Worm (Caenorhabditis elegans) whole organism, late embryonic: ENCODE results near the gene C16D2.3.

Experiments
- K02D7.2 ChIP-seq: sonication (generic microtip); optimal IDR thresholded peaks from 2 replicates; lab custom pipeline; 2017; ENCODE audit warnings: mild to moderate bottlenecking, missing genetic modification characterization, missing compliant biosample characterization
- K09A11.1 ChIP-seq: sonication (generic microtip); optimal IDR thresholded peaks from 2 replicates; lab custom pipeline; 2017; ENCODE audit warnings: antibody characterized with exemption, mild to moderate bottlenecking, missing genetic modification characterization, missing compliant biosample characterization; ENCODE audit not compliant: insufficient read depth
- ahr-1 ChIP-seq: sonication (generic microtip); optimal IDR thresholded peaks from 2 replicates; lab custom pipeline; 2016; ENCODE audit warnings: missing genetic modification characterization, missing compliant biosample characterization
- ama-1 ChIP-seq: fragments of 150-350 bp; optimal IDR thresholded peaks from 2 replicates; lab custom pipeline; 2014
- ceh-2 ChIP-seq: sonication (generic microtip); optimal IDR thresholded peaks from 2 replicates; lab custom pipeline; 2016; ENCODE audit warnings: missing genotype, missing genetic modification characterization, missing compliant biosample characterization
- ceh-24 ChIP-seq: sonication (generic microtip); optimal IDR thresholded peaks from 2 replicates; lab custom pipeline; 2016; ENCODE audit warnings: mild to moderate bottlenecking, missing genetic modification characterization, missing compliant biosample characterization
- ceh-31 ChIP-seq: sonication (generic microtip); optimal IDR thresholded peaks from 2 replicates; lab custom pipeline; 2016; ENCODE audit warnings: missing genetic modification characterization, missing compliant biosample characterization
- ceh-45 ChIP-seq: fragments of 200-800 bp; sonication (Bioruptor generic); IDR thresholded peaks from 2 replicates; pipeline ENCODE4 v1.3.6; 2022; ENCODE audit warnings: missing genetic modification reagents, missing genetic modification characterization, missing compliant biosample characterization
- ceh-48 ChIP-seq: sonication (generic microtip); optimal IDR thresholded peaks from 2 replicates; lab custom pipeline; 2016; ENCODE audit warnings: missing genetic modification characterization, inconsistent platforms, missing compliant biosample characterization
- ceh-6 ChIP-seq: fragments of 200-800 bp; sonication (Bioruptor generic); optimal IDR thresholded peaks from 2 replicates; lab custom pipeline; 2018; ENCODE audit warnings: mild to moderate bottlenecking, missing genetic modification characterization, missing compliant biosample characterization
- dve-1 ChIP-seq: sonication (generic microtip); optimal IDR thresholded peaks from 2 replicates; lab custom pipeline; 2017; ENCODE audit warnings: antibody characterized with exemption, mild to moderate bottlenecking, missing genetic modification characterization, missing compliant biosample characterization
- elt-4 ChIP-seq: sonication (generic microtip); optimal IDR thresholded peaks from 2 replicates; lab custom pipeline; 2016; ENCODE audit warnings: missing genetic modification characterization, missing compliant biosample characterization
- fax-1 ChIP-seq: sonication (generic microtip); optimal IDR thresholded peaks from 2 replicates; lab custom pipeline; 2016; ENCODE audit warnings: missing genotype, missing genetic modification characterization, missing compliant biosample characterization
- gmeb-2 ChIP-seq: sonication (generic microtip); optimal IDR thresholded peaks from 2 replicates; lab custom pipeline; 2016; ENCODE audit warnings: missing genetic modification characterization, inconsistent platforms, missing compliant biosample characterization
- hlh-30 ChIP-seq: sonication (generic microtip); optimal IDR thresholded peaks from 2 replicates; lab custom pipeline; 2017; ENCODE audit warnings: antibody characterized with exemption, missing genetic modification characterization, missing compliant biosample characterization; ENCODE audit not compliant: insufficient read depth
- hlh-8 ChIP-seq: sonication (generic microtip); optimal IDR thresholded peaks from 2 replicates; lab custom pipeline; 2016; ENCODE audit warnings: missing genotype, missing genetic modification characterization, missing compliant biosample characterization
- lim-6 ChIP-seq: sonication (generic microtip); optimal IDR thresholded peaks from 2 replicates; lab custom pipeline; 2016; ENCODE audit warnings: missing genetic modification characterization, missing compliant biosample characterization
- lin-11 ChIP-seq: fragments of 200-800 bp; sonication (Bioruptor generic); optimal IDR thresholded peaks from 2 replicates; lab custom pipeline; 2018; ENCODE audit warnings: mild to moderate bottlenecking, missing genetic modification characterization, missing compliant biosample characterization
- madf-2 ChIP-seq: sonication (generic microtip); optimal IDR thresholded peaks from 2 replicates; lab custom pipeline; 2017; ENCODE audit warnings: missing genetic modification characterization, missing compliant biosample characterization
- nfya-1 ChIP-seq: sonication (generic microtip); optimal IDR thresholded peaks from 2 replicates; lab custom pipeline; 2017; ENCODE audit warnings: missing genetic modification characterization, mild to moderate bottlenecking, missing compliant biosample characterization, antibody characterized with exemption, moderate library complexity
- nhr-11 ChIP-seq: fragments of 150-350 bp; optimal IDR thresholded peaks from 2 replicates; lab custom pipeline; 2014; ENCODE audit warnings: missing biosample characterization, missing genetic modification characterization
- npax-4 ChIP-seq: sonication (generic microtip); optimal IDR thresholded peaks from 2 replicates; lab custom pipeline; 2016; ENCODE audit warnings: missing genetic modification characterization, missing compliant biosample characterization
- pag-3 ChIP-seq: sonication (generic microtip); optimal IDR thresholded peaks from 2 replicates; lab custom pipeline; 2016; ENCODE audit warnings: missing compliant biosample characterization, missing genetic modification characterization, borderline replicate concordance
- pat-9 ChIP-seq: fragments of 200-800 bp; sonication (Bioruptor generic); optimal IDR thresholded peaks from 2 replicates; lab custom pipeline; 2018; ENCODE audit warnings: mild to moderate bottlenecking, missing genetic modification characterization, moderate library complexity, missing compliant biosample characterization
- pha-2 ChIP-seq: sonication (generic microtip); optimal IDR thresholded peaks from 2 replicates; lab custom pipeline; 2017; ENCODE audit warnings: mild to moderate bottlenecking, missing genetic modification characterization, missing compliant biosample characterization
- pha-4 ChIP-seq: fragments of 150-350 bp; optimal IDR thresholded peaks from 2 replicates; lab custom pipeline; 2018; ENCODE audit warnings: missing biosample characterization, missing genetic modification reagents, missing genetic modification characterization
- pqm-1 ChIP-seq: sonication (generic microtip); optimal IDR thresholded peaks from 2 replicates; lab custom pipeline; 2016; ENCODE audit warnings: missing genetic modification characterization, missing compliant biosample characterization
- pros-1 ChIP-seq: fragments of 150-350 bp; optimal IDR thresholded peaks from 2 replicates; lab custom pipeline; 2014; ENCODE audit warnings: missing biosample characterization, missing genetic modification reagents, missing genetic modification characterization
- rnt-1 ChIP-seq: sonication (generic microtip); optimal IDR thresholded peaks from 2 replicates; lab custom pipeline; 2016; ENCODE audit warnings: missing genetic modification characterization, missing compliant biosample characterization
- sox-2 ChIP-seq: fragments of 200-800 bp; sonication (Bioruptor generic); IDR thresholded peaks from 2 replicates; pipeline ENCODE4 v1.3.6; 2022; ENCODE audit warnings: missing genetic modification reagents, missing genetic modification characterization, missing compliant biosample characterization
- syd-9 ChIP-seq: sonication (generic microtip); optimal IDR thresholded peaks from 2 replicates; lab custom pipeline; 2016; ENCODE audit warnings: mild to moderate bottlenecking, missing genetic modification characterization, moderate library complexity, missing compliant biosample characterization
- unc-42 ChIP-seq: sonication (generic microtip); optimal IDR thresholded peaks from 2 replicates; lab custom pipeline; 2016; ENCODE audit warnings: missing genotype, missing genetic modification characterization, missing compliant biosample characterization
- unc-86 ChIP-seq: sonication (generic microtip); optimal IDR thresholded peaks from 2 replicates; lab custom pipeline; 2016; ENCODE audit warnings: missing genetic modification characterization, missing compliant biosample characterization
- ztf-16 ChIP-seq: sonication (generic microtip); optimal IDR thresholded peaks from 2 replicates; lab custom pipeline; 2017; ENCODE audit warnings: missing genetic modification characterization, missing compliant biosample characterization

Gene C16D2.3

DNA sequence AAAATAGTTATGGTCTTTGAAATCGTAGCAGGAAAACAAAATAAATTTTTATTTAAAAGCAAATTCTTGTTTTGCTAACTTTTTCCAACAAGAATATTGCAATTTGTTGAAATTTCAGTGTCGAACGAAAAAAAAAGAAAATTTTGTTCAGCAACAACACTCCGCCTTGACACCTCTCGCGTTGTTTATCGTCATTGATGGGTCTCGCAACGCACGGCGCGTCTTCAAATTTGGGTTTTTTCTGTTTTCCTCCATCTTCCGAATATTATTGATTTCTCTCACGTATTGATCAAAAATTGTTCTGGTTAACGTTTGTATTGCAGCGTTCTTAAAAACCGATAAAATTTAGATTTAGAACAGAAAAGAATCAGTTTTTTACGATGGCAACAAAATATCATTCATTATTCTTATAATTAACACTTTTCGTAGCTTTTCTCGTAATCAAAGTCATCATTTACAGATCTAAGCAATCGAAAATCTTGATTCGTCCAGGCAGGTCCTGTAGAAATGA lies 31.6 kb downstream of the C16D2.3 start, which contains the start of gene dpl-1:
TSS of gene dpl-1 (plus strand) at position 461 of the 511 bp plus-strand sequence.
- TF ChIP-seq nfya-1 (peak; percentile 18), pha-2 (no peak), pag-3 (tag; lab: Kevin White, UChicago) (no peak), ceh-48 (tag; lab: Kevin White, UChicago) (peak; percentile 50), dve-1 (tag; lab: Kevin White, UChicago) (no peak), ahr-1 (tag; lab: Kevin White, UChicago) (no peak)

DNA sequence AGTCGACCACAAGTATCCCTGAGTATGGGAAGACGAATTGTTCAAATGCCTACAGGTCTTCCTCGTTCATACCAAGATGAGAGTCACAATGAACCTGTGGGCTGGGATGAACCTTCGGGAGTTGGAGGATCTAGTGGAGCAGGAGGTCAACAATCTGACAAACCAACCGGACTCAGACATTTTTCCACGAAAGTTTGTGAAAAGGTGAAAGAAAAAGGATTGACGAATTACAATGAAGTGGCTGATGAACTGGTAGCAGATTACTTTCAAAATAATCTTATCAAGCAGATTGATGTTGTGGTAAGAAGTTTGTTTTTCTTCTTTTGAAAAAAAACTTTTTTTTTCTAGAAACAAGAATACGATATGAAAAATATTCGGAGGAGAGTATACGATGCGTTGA lies 32.1 kb downstream of the C16D2.3 start:
- TF ChIP-seq sox-2 (GFP tag; lab: Robert Waterston, UW) (no peak), nhr-11 (tag; lab: Kevin White, UChicago) (no peak), madf-2 (tag; lab: Kevin White, UChicago) (no peak), ama-1 (lab: Kevin White, UChicago) (no peak)

DNA sequence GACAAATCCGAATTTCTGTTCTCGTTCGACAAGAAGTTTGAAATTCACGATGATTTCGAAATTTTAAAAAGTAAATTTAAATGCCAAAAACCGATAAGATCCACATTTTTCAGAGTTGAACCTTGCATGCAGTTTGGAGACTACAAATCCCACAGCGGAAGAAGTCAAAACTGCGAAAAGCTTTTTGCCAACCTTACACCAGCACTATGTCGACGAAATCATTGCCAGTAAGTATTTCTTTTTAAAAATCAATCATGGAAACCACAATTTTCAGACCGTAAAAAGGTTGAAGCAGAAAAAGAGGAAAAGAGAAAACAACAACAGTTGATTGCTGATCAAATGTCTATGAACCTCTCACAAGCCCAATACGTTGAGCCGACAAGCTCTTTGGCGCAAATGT lies 32.9 kb downstream of the C16D2.3 start:
- TF ChIP-seq fax-1 (tag; lab: Kevin White, UChicago) = no peak
- TF ChIP-seq rnt-1 (tag; lab: Kevin White, UChicago) = no peak
- no peak for TF ChIP-seq elt-4
- TF ChIP-seq ztf-16 (tag; lab: Kevin White, UChicago) = no peak
- TF ChIP-seq hlh-8 (tag; lab: Kevin White, UChicago) = no peak

DNA sequence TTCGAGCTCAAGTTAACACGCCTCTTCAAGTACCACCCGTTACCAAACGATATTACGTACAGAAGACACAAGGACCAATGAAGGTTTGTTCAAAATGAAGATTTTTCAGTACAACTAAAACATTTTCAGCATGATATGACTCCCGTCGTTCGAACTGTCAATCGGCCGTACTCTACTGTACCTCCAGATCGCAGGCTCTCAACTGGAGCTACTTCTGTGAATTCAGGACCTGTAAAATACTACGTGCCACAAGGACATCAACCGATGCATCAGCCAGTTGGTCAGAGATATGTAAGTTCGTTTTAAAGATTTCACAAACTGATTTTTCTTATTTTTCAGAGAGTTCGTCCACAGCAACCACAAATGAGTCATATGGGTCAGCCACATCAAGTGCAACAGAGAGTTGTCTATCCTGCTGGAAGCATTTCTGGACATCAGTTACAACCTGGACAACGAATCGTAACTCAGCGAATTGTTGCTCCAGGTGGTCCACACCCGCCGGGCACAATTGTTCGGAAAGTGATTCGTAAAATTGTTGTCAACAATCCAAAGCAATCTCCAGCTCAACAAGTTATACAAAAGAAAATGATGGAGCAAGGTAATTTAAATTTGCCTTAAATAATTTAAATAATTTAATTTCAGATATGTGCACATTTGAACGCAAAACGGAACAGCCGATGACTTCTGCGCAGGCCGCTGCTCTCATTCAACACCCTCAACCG lies 33.7 kb downstream of the C16D2.3 start:
- no peak for TF ChIP-seq lin-11
- TF ChIP-seq K02D7.2 (tag; lab: Kevin White, UChicago) = no peak
- TF ChIP-seq gmeb-2 = no peak
- TF ChIP-seq ceh-6 = no peak
- TF ChIP-seq pqm-1 = no peak
- TF ChIP-seq K09A11.1 (tag; lab: Kevin White, UChicago) = no peak
- no peak for TF ChIP-seq unc-86 (tag; lab: Kevin White, UChicago)
- TF ChIP-seq pros-1 = no peak
- TF ChIP-seq ceh-2 (tag; lab: Kevin White, UChicago) = no peak
- no peak for TF ChIP-seq lim-6
- no peak for TF ChIP-seq unc-42 (tag; lab: Kevin White, UChicago)
- no peak for TF ChIP-seq npax-4 (tag; lab: Kevin White, UChicago)
- no peak for TF ChIP-seq fax-1 (tag; lab: Kevin White, UChicago)
- TF ChIP-seq pha-2 = no peak
- no peak for TF ChIP-seq ceh-31 (tag; lab: Kevin White, UChicago)
- TF ChIP-seq hlh-8 (tag; lab: Kevin White, UChicago) = no peak
- TF ChIP-seq pat-9 (tag; lab: Kevin White, UChicago) = no peak
- no peak for TF ChIP-seq ceh-24

DNA sequence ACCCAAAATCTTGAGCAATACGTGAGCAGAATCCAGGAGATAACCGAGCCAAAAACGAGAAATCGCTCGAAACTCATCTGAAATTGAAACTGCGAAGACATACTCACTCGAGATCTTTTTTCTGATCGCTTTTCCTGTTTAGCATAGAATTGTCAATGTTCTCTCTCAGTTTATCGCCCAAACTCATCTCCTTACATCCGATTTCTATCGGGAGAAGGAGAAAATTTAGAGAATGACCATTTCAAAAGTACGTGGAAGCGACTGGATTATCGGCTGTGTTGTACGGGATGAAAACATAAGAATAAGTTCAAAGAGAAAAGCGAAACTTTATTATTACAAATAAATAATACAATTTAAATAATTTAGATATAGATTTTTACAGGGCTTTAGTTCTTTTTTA lies 34.9 kb downstream of the C16D2.3 start, which contains the start of gene T23G7.2:
TSS of gene T23G7.2 (minus strand) at position 101 of the 400 bp plus-strand sequence.
- TF ChIP-seq hlh-30 (tag; lab: Kevin White, UChicago) (no peak), ceh-45 (GFP tag; lab: Robert Waterston, UW) (no peak), syd-9 (tag; lab: Kevin White, UChicago) (no peak), pha-4 (tag; lab: Kevin White, UChicago) (no peak)
